Worm (Caenorhabditis elegans) whole organism, L1 larva: ENCODE data around the gene K07F5.15.

Source experiments
- C34B4.2 ChIP-seq: sonication (generic microtip); optimal IDR thresholded peaks from 2 replicates; lab custom pipeline; 2017; ENCODE audit warnings: mild to moderate bottlenecking, missing genetic modification characterization, missing compliant biosample characterization
- Y116A8C.19 ChIP-seq: sonication (generic microtip); optimal IDR thresholded peaks from 2 replicates; lab custom pipeline; 2016; ENCODE audit warnings: missing compliant biosample characterization, missing genetic modification characterization, borderline replicate concordance
- ama-1 ChIP-seq: fragments of 150-350 bp; optimal IDR thresholded peaks from 2 replicates; lab custom pipeline; 2014
- ceh-88 ChIP-seq: fragments of 200-800 bp; sonication (Bioruptor generic); IDR thresholded peaks from 2 replicates; pipeline ENCODE4 v1.3.6; 2022; ENCODE audit warnings: missing genetic modification characterization, missing compliant biosample characterization
- dpl-1 ChIP-seq, 3 experiments: fragments of 150-350 bp in 2 of 3; sonication (generic microtip) in 1 of 3; optimal IDR thresholded peaks; 2 replicates each; lab custom pipeline; 2014 to 2017; ENCODE audit warnings: missing biosample characterization in 3 of 3, missing genetic modification characterization in 3 of 3, missing genetic modification reagents in 3 of 3
- dsc-1 ChIP-seq: sonication (generic microtip); optimal IDR thresholded peaks from 2 replicates; lab custom pipeline; 2016; ENCODE audit warnings: mild to moderate bottlenecking, missing genetic modification characterization, missing compliant biosample characterization
- fos-1 ChIP-seq: fragments of 150-350 bp; optimal IDR thresholded peaks from 2 replicates; lab custom pipeline; 2014; ENCODE audit warnings: missing biosample characterization, missing genetic modification characterization
- isw-1 ChIP-seq: fragments of 200-800 bp; sonication (Bioruptor generic); IDR thresholded peaks from 2 replicates; pipeline ENCODE4 v1.3.6; 2022; ENCODE audit warnings: missing genetic modification characterization, missing compliant biosample characterization
- nhr-237 ChIP-seq: fragments of 150-350 bp; optimal IDR thresholded peaks from 2 replicates; lab custom pipeline; 2014; ENCODE audit warnings: missing biosample characterization, missing genetic modification characterization
- skn-1 ChIP-seq: fragments of 150-350 bp; optimal IDR thresholded peaks from 2 replicates; lab custom pipeline; 2014; ENCODE audit warnings: missing biosample characterization, missing genetic modification characterization
- swsn-7 ChIP-seq: sonication (generic microtip); optimal IDR thresholded peaks from 2 replicates; lab custom pipeline; 2016; ENCODE audit warnings: missing genetic modification characterization, missing compliant biosample characterization
- ztf-11 ChIP-seq, 2 experiments: sonication (generic microtip); optimal IDR thresholded peaks; 2 replicates each; lab custom pipeline; 2016 to 2017; ENCODE audit warnings: missing genetic modification characterization in 2 of 2, missing biosample characterization in 1 of 2, missing compliant biosample characterization in 1 of 2

- TF ChIP-seq isw-1 (GFP tag; lab: Robert Waterston, UW), result no peak
- no peak for TF ChIP-seq ztf-11 (tag; optimal IDR thresholded peaks at IDR 0.05; lab: Kevin White, UChicago)
- no peak for TF ChIP-seq dsc-1 (tag; lab: Kevin White, UChicago)
- no peak for TF ChIP-seq fos-1 (tag; lab: Kevin White, UChicago)
- no peak for TF ChIP-seq dpl-1 (GFP tag; optimal IDR thresholded peaks at IDR 0.05; lab: Kevin White, UChicago)
- TF ChIP-seq skn-1 (tag; lab: Kevin White, UChicago), result no peak
- TF ChIP-seq swsn-7 (tag; lab: Kevin White, UChicago), result no peak
- no peak for TF ChIP-seq ceh-88
- TF ChIP-seq Y116A8C.19 (tag; lab: Kevin White, UChicago), result no peak
- no peak for TF ChIP-seq nhr-237
- TF ChIP-seq C34B4.2 (tag; lab: Kevin White, UChicago), result no peak
- no peak for TF ChIP-seq ama-1 (lab: Kevin White, UChicago)
These were observed 50.2 kb downstream of the K07F5.15 start for ce11 chrIV:9915128-9915527.
